In genomic region chrV:4157291-4157690, ce11 we compare ENCODE assay signal across 6 worm cellular contexts.
A peak's percentile ranks its signal among the peaks of the same experiment; 100 is the strongest.
TF ChIP-seq lines count a peak whose summit lies in the region.

No protein-coding gene starts in this region.

TF ChIP-seq in whole organism, L1 larva, 84 proteins besides CTCF, POLR2A, EP300 and RAD21 (continues in another document):
- TF ChIP-seq lsy-2 (tag; optimal IDR thresholded peaks at IDR 0.05; lab: Kevin White, UChicago) (peak in 1 of 2 experiments; percentile 52), hpl-2 (GFP tag; optimal IDR thresholded peaks at IDR 0.05; lab: Kevin White, UChicago) (no peak), dpl-1 (GFP tag; optimal IDR thresholded peaks at IDR 0.05; lab: Kevin White, UChicago) (no peak), lin-13 (GFP tag; optimal IDR thresholded peaks at IDR 0.05; lab: Kevin White, UChicago) (no peak), rnt-1 (tag; optimal IDR thresholded peaks at IDR 0.05; lab: Kevin White, UChicago) (peak; percentile 51), C04F5.9 (tag; optimal IDR thresholded peaks at IDR 0.05; lab: Kevin White, UChicago) (no peak), pag-3 (tag; optimal IDR thresholded peaks at IDR 0.05; lab: Kevin White, UChicago; ENCODE audit: borderline replicate concordance, insufficient read depth) (no peak), snu-23 (GFP tag; optimal IDR thresholded peaks at IDR 0.05; lab: Kevin White, UChicago) (peak; percentile 26), skn-1 (tag; optimal IDR thresholded peaks at IDR 0.05; lab: Kevin White, UChicago) (no peak), alr-1 (tag; optimal IDR thresholded peaks at IDR 0.05; lab: Kevin White, UChicago; ENCODE audit: borderline replicate concordance) (no peak), mab-9 (GFP tag; IDR thresholded peaks at IDR 0.05; lab: Robert Waterston, UW) (no peak), lin-35 (GFP tag; optimal IDR thresholded peaks at IDR 0.05; lab: Kevin White, UChicago) (no peak), nhr-71 (tag; optimal IDR thresholded peaks at IDR 0.05; lab: Kevin White, UChicago) (peak; percentile 64), lin-14 (GFP tag; optimal IDR thresholded peaks at IDR 0.05; lab: Kevin White, UChicago) (peak; percentile 88), ama-1 (optimal IDR thresholded peaks at IDR 0.05; lab: Kevin White, UChicago) (no peak)

TF ChIP-seq in whole organism, L2 larva, 48 proteins besides CTCF, POLR2A, EP300 and RAD21 (continues in another document):
- no peak for TF ChIP-seq R02D3.7 (tag; optimal IDR thresholded peaks at IDR 0.05; lab: Kevin White, UChicago)
- TF ChIP-seq elt-3 (tag; optimal IDR thresholded peaks at IDR 0.05; lab: Kevin White, UChicago): no peak
- no peak for TF ChIP-seq ceh-82 (tag; optimal IDR thresholded peaks at IDR 0.05; lab: Kevin White, UChicago)
- no peak for TF ChIP-seq lin-13 (GFP tag; optimal IDR thresholded peaks at IDR 0.05; lab: Kevin White, UChicago)
- no peak for TF ChIP-seq nhr-23 (tag; optimal IDR thresholded peaks at IDR 0.05; lab: Kevin White, UChicago)
- no peak for TF ChIP-seq nhr-10 (tag; optimal IDR thresholded peaks at IDR 0.05; lab: Kevin White, UChicago)
- no peak for TF ChIP-seq gmeb-1 (tag; optimal IDR thresholded peaks at IDR 0.05; lab: Kevin White, UChicago)
- TF ChIP-seq nhr-6 (tag; optimal IDR thresholded peaks at IDR 0.05; lab: Kevin White, UChicago): no peak
- TF ChIP-seq ztf-4 (tag; optimal IDR thresholded peaks at IDR 0.05; lab: Kevin White, UChicago): peak; percentile 34
- no peak for TF ChIP-seq ztf-1 (GFP tag; conservative IDR thresholded peaks at IDR 0.05; lab: Robert Waterston, UW)
- no peak for TF ChIP-seq sma-3 (GFP tag; optimal IDR thresholded peaks at IDR 0.05; lab: Kevin White, UChicago)
- no peak for TF ChIP-seq alr-1 (tag; optimal IDR thresholded peaks at IDR 0.05; lab: Kevin White, UChicago)
- TF ChIP-seq blmp-1 (tag; optimal IDR thresholded peaks at IDR 0.05; lab: Kevin White, UChicago; ENCODE audit: insufficient read depth): no peak
- TF ChIP-seq Y55F3AM.14 (GFP tag; optimal IDR thresholded peaks at IDR 0.05; lab: Kevin White, UChicago): no peak
- no peak for TF ChIP-seq sem-4 (tag; optimal IDR thresholded peaks at IDR 0.05; lab: Kevin White, UChicago)
- no peak for TF ChIP-seq elt-1 (tag; optimal IDR thresholded peaks at IDR 0.05; lab: Kevin White, UChicago)

TF ChIP-seq in whole organism, L3 larva, 47 proteins besides CTCF, POLR2A, EP300 and RAD21:
- no peak for TF ChIP-seq mdl-1 (tag; optimal IDR thresholded peaks at IDR 0.05; lab: Kevin White, UChicago)
- peak; percentile 12 for TF ChIP-seq nfya-1 (tag; optimal IDR thresholded peaks at IDR 0.05; lab: Kevin White, UChicago; ENCODE audit: insufficient read depth)
- TF ChIP-seq elt-3 (tag; optimal IDR thresholded peaks at IDR 0.05; lab: Kevin White, UChicago): no peak
- no peak for TF ChIP-seq nhr-67 (tag; optimal IDR thresholded peaks at IDR 0.05; lab: Kevin White, UChicago)
- TF ChIP-seq ztf-4 (tag; optimal IDR thresholded peaks at IDR 0.05; lab: Kevin White, UChicago): no peak
- peak; percentile 16 for TF ChIP-seq elt-2 (tag; optimal IDR thresholded peaks at IDR 0.05; lab: Kevin White, UChicago)
- no peak for TF ChIP-seq nhr-23 (tag; optimal IDR thresholded peaks at IDR 0.05; lab: Kevin White, UChicago)
- no peak for TF ChIP-seq nhr-28 (tag; optimal IDR thresholded peaks at IDR 0.05; lab: Kevin White, UChicago)

TF ChIP-seq in whole organism, L4 larva, 104 proteins besides CTCF, POLR2A, EP300 and RAD21:
- TF ChIP-seq egl-43 (GFP tag; IDR thresholded peaks at IDR 0.05; lab: Robert Waterston, UW) (no peak), mxl-3 (GFP tag; optimal IDR thresholded peaks at IDR 0.05; lab: Kevin White, UChicago) (peak; percentile 13), F44E2.7 (GFP tag; IDR thresholded peaks at IDR 0.05; lab: Robert Waterston, UW) (no peak), nhr-28 (tag; optimal IDR thresholded peaks at IDR 0.05; lab: Kevin White, UChicago) (peak; percentile 32), nhr-77 (tag; optimal IDR thresholded peaks at IDR 0.05; lab: Kevin White, UChicago) (no peak), daf-16 (GFP tag; optimal IDR thresholded peaks at IDR 0.05; lab: Kevin White, UChicago) (peak in 1 of 2 experiments; percentile 40), daf-16 (tag; optimal IDR thresholded peaks at IDR 0.05; lab: Kevin White, UChicago) (no peak), mes-2 (tag; optimal IDR thresholded peaks at IDR 0.05; lab: Kevin White, UChicago; ENCODE audit: poor library complexity, severe bottlenecking) (no peak), nhr-11 (tag; optimal IDR thresholded peaks at IDR 0.05; lab: Kevin White, UChicago) (peak; percentile 20), ztf-7 (tag; optimal IDR thresholded peaks at IDR 0.05; lab: Kevin White, UChicago) (no peak), unc-62 (GFP tag; optimal IDR thresholded peaks at IDR 0.05 in 1 of 2; lab: Kevin White, UChicago) (peak in 1 of 2 experiments; percentile 72), unc-62 (tag; optimal IDR thresholded peaks at IDR 0.05; lab: Kevin White, UChicago) (no peak), lin-39 (tag; optimal IDR thresholded peaks at IDR 0.05; lab: Kevin White, UChicago) (no peak), snpc-1.2 (GFP tag; IDR thresholded peaks at IDR 0.05; lab: Robert Waterston, UW) (no peak), hlh-11 (tag; optimal IDR thresholded peaks at IDR 0.05; lab: Kevin White, UChicago) (peak; percentile 46)

TF ChIP-seq in whole organism, late embryonic, 69 proteins besides CTCF, POLR2A, EP300 and RAD21:
- TF ChIP-seq zip-5 (tag; optimal IDR thresholded peaks at IDR 0.05; lab: Kevin White, UChicago) (no peak), K02D7.2 (tag; optimal IDR thresholded peaks at IDR 0.05; lab: Kevin White, UChicago) (no peak), elt-4 (tag; optimal IDR thresholded peaks at IDR 0.05; lab: Kevin White, UChicago) (no peak), unc-55 (GFP tag; optimal IDR thresholded peaks at IDR 0.05; lab: Kevin White, UChicago) (peak; percentile 69), fkh-10 (GFP tag; optimal IDR thresholded peaks at IDR 0.05; lab: Kevin White, UChicago) (no peak), odd-2 (tag; optimal IDR thresholded peaks at IDR 0.05; lab: Kevin White, UChicago) (no peak), ceh-9 (tag; optimal IDR thresholded peaks at IDR 0.05; lab: Kevin White, UChicago) (no peak), unc-3 (GFP tag; conservative IDR thresholded peaks at IDR 0.05; lab: Robert Waterston, UW) (no peak), unc-3 (tag; optimal IDR thresholded peaks at IDR 0.05; lab: Kevin White, UChicago) (no peak), rnt-1 (tag; optimal IDR thresholded peaks at IDR 0.05; lab: Kevin White, UChicago) (peak; percentile 47), ttx-3 (tag; optimal IDR thresholded peaks at IDR 0.05; lab: Kevin White, UChicago) (no peak), elt-2 (tag; optimal IDR thresholded peaks at IDR 0.05; lab: Kevin White, UChicago) (peak; percentile 96), ceh-18 (tag; optimal IDR thresholded peaks at IDR 0.05; lab: Kevin White, UChicago) (peak; percentile 50)

TF ChIP-seq in whole organism, mixed stage, embryonic, 35 proteins besides CTCF, POLR2A, EP300 and RAD21:
- TF ChIP-seq M03D4.4 (tag; optimal IDR thresholded peaks at IDR 0.05; lab: Kevin White, UChicago): no peak
- no peak for TF ChIP-seq ceh-43 (GFP tag; optimal IDR thresholded peaks at IDR 0.05; lab: Kevin White, UChicago)
- TF ChIP-seq nhr-76 (tag; optimal IDR thresholded peaks at IDR 0.05; lab: Kevin White, UChicago): no peak
- no peak for TF ChIP-seq lin-32 (GFP tag; optimal IDR thresholded peaks at IDR 0.05; lab: Kevin White, UChicago)
- TF ChIP-seq unc-120 (tag; optimal IDR thresholded peaks at IDR 0.05; lab: Kevin White, UChicago; ENCODE audit: poor library complexity, severe bottlenecking): peak; percentile 85
- TF ChIP-seq nhr-2 (tag; optimal IDR thresholded peaks at IDR 0.05; lab: Kevin White, UChicago): no peak
- TF ChIP-seq elt-1 (tag; optimal IDR thresholded peaks at IDR 0.05; lab: Kevin White, UChicago; ENCODE audit: borderline replicate concordance, insufficient read depth): no peak
- TF ChIP-seq ceh-83 (GFP tag; optimal IDR thresholded peaks at IDR 0.05; lab: Kevin White, UChicago): no peak
- no peak for TF ChIP-seq nhr-237 (tag; optimal IDR thresholded peaks at IDR 0.05; lab: Kevin White, UChicago)
- TF ChIP-seq nhr-28 (tag; optimal IDR thresholded peaks at IDR 0.05; lab: Kevin White, UChicago): no peak
- no peak for TF ChIP-seq elt-3 (tag; optimal IDR thresholded peaks at IDR 0.05; lab: Kevin White, UChicago)
- TF ChIP-seq hlh-1 (tag; optimal IDR thresholded peaks at IDR 0.05; lab: Kevin White, UChicago): peak; percentile 99
- no peak for TF ChIP-seq drap-1 (GFP tag; optimal IDR thresholded peaks at IDR 0.05; lab: Kevin White, UChicago)
- TF ChIP-seq tbx-8 (GFP tag; optimal IDR thresholded peaks at IDR 0.05; lab: Kevin White, UChicago): no peak
- TF ChIP-seq unc-39 (tag; optimal IDR thresholded peaks at IDR 0.05; lab: Kevin White, UChicago): no peak
- TF ChIP-seq flh-1 (GFP tag; optimal IDR thresholded peaks at IDR 0.05; lab: Kevin White, UChicago): no peak
- peak; percentile 89 for TF ChIP-seq unc-62 (GFP tag; optimal IDR thresholded peaks at IDR 0.05; lab: Kevin White, UChicago)
- TF ChIP-seq ceh-39 (tag; optimal IDR thresholded peaks at IDR 0.05; lab: Kevin White, UChicago): no peak
- TF ChIP-seq snpc-4 (tag; optimal IDR thresholded peaks at IDR 0.05; lab: Kevin White, UChicago): no peak
- TF ChIP-seq lin-13 (tag; optimal IDR thresholded peaks at IDR 0.05; lab: Kevin White, UChicago): no peak
- no peak for TF ChIP-seq ces-1 (GFP tag; optimal IDR thresholded peaks at IDR 0.05; lab: Kevin White, UChicago)
- no peak for TF ChIP-seq mls-2 (tag; optimal IDR thresholded peaks at IDR 0.05; lab: Kevin White, UChicago)
- TF ChIP-seq ztf-11 (tag; optimal IDR thresholded peaks at IDR 0.05; lab: Kevin White, UChicago): no peak
- no peak for TF ChIP-seq nhr-12 (tag; optimal IDR thresholded peaks at IDR 0.05; lab: Kevin White, UChicago)
- TF ChIP-seq pha-4 (tag; optimal IDR thresholded peaks at IDR 0.05; lab: Kevin White, UChicago): no peak

Comparison
In these comparisons a context has a peak if more than half of its experiments do, and no peak if none do; other contexts are left out.
1. Of the 29 proteins assayed by ChIP-seq in both whole organism, L4 larva and whole organism, L1 larva: peak only in whole organism, L4 larva: nhr-11 and nhr-28; only in whole organism, L1 larva: none; in both: none; in neither: 25; mixed calls (peak in some experiments, not most) for 2.